Fruit fly (Drosophila melanogaster) whole organism, embryonic: ENCODE measurements around the gene CG2493.

Experiments used
- Antp ChIP-seq: fragments of 200-800 bp; sonication (Bioruptor generic); optimal IDR thresholded peaks from 3 replicates; lab custom pipeline; 2016; ENCODE audit warnings: missing biosample characterization, missing genetic modification characterization
- Blimp-1 ChIP-seq: fragments of 200-800 bp; sonication (Bioruptor generic); optimal IDR thresholded peaks from 3 replicates; lab custom pipeline; 2018; ENCODE audit warnings: missing biosample characterization, missing genetic modification characterization, mild to moderate bottlenecking, moderate library complexity, missing genetic modification reagents
- CG10366 ChIP-seq: fragments of 200-800 bp; sonication (Bioruptor generic); IDR thresholded peaks from 2 replicates; pipeline ENCODE4 v1.3.6; 2022; ENCODE audit warnings: missing biosample characterization, missing genetic modification characterization
- CG11093 ChIP-seq: fragments of 200-800 bp; sonication (Bioruptor generic); IDR thresholded peaks from 3 replicates; pipeline ENCODE4 v1.3.6; 2022; ENCODE audit warnings: missing biosample characterization, missing genetic modification characterization
- CG11723 ChIP-seq: fragments of 200-800 bp; sonication (Bioruptor generic); optimal IDR thresholded peaks from 2 replicates; lab custom pipeline; 2017; ENCODE audit warnings: missing biosample characterization, mild to moderate bottlenecking, missing genetic modification characterization
- CG12104 ChIP-seq: fragments of 200-800 bp; sonication (Bioruptor generic); optimal IDR thresholded peaks from 3 replicates; lab custom pipeline; 2016; ENCODE audit warnings: missing biosample characterization, missing genetic modification characterization
- CG15479 ChIP-seq: fragments of 200-800 bp; sonication (Bioruptor generic); optimal IDR thresholded peaks from 3 replicates; lab custom pipeline; 2019; ENCODE audit warnings: missing biosample characterization, mild to moderate bottlenecking, missing genetic modification characterization, moderate library complexity
- CG15514 ChIP-seq: fragments of 200-800 bp; sonication (Bioruptor generic); optimal IDR thresholded peaks from 3 replicates; lab custom pipeline; 2017; ENCODE audit warnings: missing biosample characterization, missing genetic modification characterization, mild to moderate bottlenecking, moderate library complexity, missing genetic modification reagents
- CG16813 ChIP-seq: fragments of 200-800 bp; sonication (Bioruptor generic); IDR thresholded peaks from 3 replicates; pipeline ENCODE4 v1.3.6; 2022; ENCODE audit warnings: missing biosample characterization, missing genetic modification characterization; ENCODE audit not compliant: partially characterized antibody
- CG1832 ChIP-seq: fragments of 200-800 bp; sonication (Bioruptor generic); optimal IDR thresholded peaks from 2 replicates; lab custom pipeline; 2017; ENCODE audit warnings: missing biosample characterization, mild to moderate bottlenecking, missing genetic modification characterization, inconsistent platforms
- CG2129 ChIP-seq: fragments of 200-800 bp; sonication (Bioruptor generic); IDR thresholded peaks from 2 replicates; pipeline ENCODE4 v1.3.6; 2022; ENCODE audit warnings: missing biosample characterization, missing genetic modification characterization; ENCODE audit not compliant: partially characterized antibody
- CG30403 ChIP-seq: fragments of 200-800 bp; sonication (Bioruptor generic); optimal IDR thresholded peaks from 3 replicates; lab custom pipeline; 2016; ENCODE audit warnings: missing biosample characterization, missing genetic modification characterization
- CG30431 ChIP-seq: fragments of 200-800 bp; sonication (Bioruptor generic); optimal IDR thresholded peaks from 2 replicates; lab custom pipeline; 2017; ENCODE audit warnings: missing biosample characterization, missing genetic modification characterization
- CG3838 ChIP-seq: fragments of 200-800 bp; sonication (Bioruptor generic); optimal IDR thresholded peaks from 3 replicates; lab custom pipeline; 2016; ENCODE audit warnings: missing biosample characterization, missing genetic modification characterization
- CG4328 ChIP-seq: fragments of 200-800 bp; sonication (Bioruptor generic); optimal IDR thresholded peaks from 3 replicates; lab custom pipeline; 2017; ENCODE audit warnings: missing biosample characterization, missing genetic modification reagents, missing genetic modification characterization
- CG5245 ChIP-seq: fragments of 200-800 bp; sonication (Bioruptor generic); optimal IDR thresholded peaks from 3 replicates; lab custom pipeline; 2016; ENCODE audit warnings: missing biosample characterization, missing genetic modification characterization
- CG8388 ChIP-seq: fragments of 200-800 bp; sonication (Bioruptor generic); optimal IDR thresholded peaks from 2 replicates; lab custom pipeline; 2019; ENCODE audit warnings: missing biosample characterization, mild to moderate bottlenecking, missing genetic modification characterization, moderate library complexity
- CG9932 ChIP-seq: fragments of 200-800 bp; sonication (Bioruptor generic); IDR thresholded peaks from 2 replicates; pipeline ENCODE4 v1.3.6; 2022; ENCODE audit warnings: missing biosample characterization, missing genetic modification characterization
- D19B ChIP-seq: fragments of 200-800 bp; sonication (Bioruptor generic); optimal IDR thresholded peaks from 2 replicates; lab custom pipeline; 2017; ENCODE audit warnings: missing biosample characterization, mild to moderate bottlenecking, missing genetic modification characterization
- Dref ChIP-seq: fragments of 200-800 bp; sonication (Bioruptor generic); IDR thresholded peaks from 2 replicates; pipeline ENCODE4 v1.3.6; 2022; ENCODE audit warnings: missing biosample characterization, missing genetic modification characterization
- ERR ChIP-seq: fragments of 200-800 bp; sonication (Bioruptor generic); optimal IDR thresholded peaks from 2 replicates; lab custom pipeline; 2016; ENCODE audit warnings: missing biosample characterization, missing genetic modification characterization
- Kr ChIP-seq: fragments of 200-800 bp; sonication (Bioruptor generic); optimal IDR thresholded peaks from 2 replicates; lab custom pipeline; 2017; ENCODE audit warnings: missing biosample characterization, mild to moderate bottlenecking, missing genetic modification characterization
- Meics ChIP-seq: fragments of 200-800 bp; sonication (Bioruptor generic); optimal IDR thresholded peaks from 2 replicates; lab custom pipeline; 2017; ENCODE audit warnings: missing biosample characterization, mild to moderate bottlenecking, missing genetic modification characterization
- Mrtf ChIP-seq: fragments of 200-800 bp; sonication (Bioruptor generic); IDR thresholded peaks from 3 replicates; pipeline ENCODE4 v1.3.6; 2022; ENCODE audit warnings: missing biosample characterization, missing genetic modification characterization
- Ravus ChIP-seq: fragments of 200-800 bp; sonication (Bioruptor generic); IDR thresholded peaks from 2 replicates; pipeline ENCODE4 v1.3.6; 2022; ENCODE audit warnings: missing biosample characterization, missing genetic modification characterization
- Rx ChIP-seq: fragments of 200-800 bp; sonication (Bioruptor generic); IDR thresholded peaks from 2 replicates; pipeline ENCODE4 v1.3.6; 2022; ENCODE audit warnings: missing biosample characterization, missing genetic modification characterization
- bcd ChIP-seq: fragments of 200-800 bp; sonication (Bioruptor generic); optimal IDR thresholded peaks from 2 replicates; lab custom pipeline; 2017; ENCODE audit warnings: missing biosample characterization, mild to moderate bottlenecking, missing genetic modification characterization
- disco-r ChIP-seq: fragments of 200-800 bp; sonication (Bioruptor generic); optimal IDR thresholded peaks from 2 replicates; lab custom pipeline; 2016; ENCODE audit warnings: missing biosample characterization, missing genetic modification characterization
- dmrt99B ChIP-seq: fragments of 200-800 bp; sonication (Bioruptor generic); optimal IDR thresholded peaks from 2 replicates; lab custom pipeline; 2018; ENCODE audit warnings: missing biosample characterization, mild to moderate bottlenecking, missing genetic modification characterization, moderate library complexity
- emc ChIP-seq: fragments of 200-800 bp; sonication (Bioruptor generic); optimal IDR thresholded peaks from 2 replicates; lab custom pipeline; 2016; ENCODE audit warnings: missing biosample characterization, missing genetic modification characterization
- eyg ChIP-seq: fragments of 200-800 bp; sonication (Bioruptor generic); optimal IDR thresholded peaks from 3 replicates; lab custom pipeline; 2016; ENCODE audit warnings: missing biosample characterization, missing genetic modification characterization
- gem ChIP-seq: fragments of 200-800 bp; sonication (Bioruptor generic); optimal IDR thresholded peaks from 2 replicates; lab custom pipeline; 2019; ENCODE audit warnings: missing biosample characterization, mild to moderate bottlenecking, missing genetic modification characterization, moderate library complexity
- her ChIP-seq: fragments of 200-800 bp; sonication (Bioruptor generic); optimal IDR thresholded peaks from 2 replicates; lab custom pipeline; 2016; ENCODE audit warnings: missing biosample characterization, missing genetic modification characterization
- hkb ChIP-seq, 2 experiments: fragments of 200-800 bp in 1 of 2; fragments of >200 bp in 1 of 2; sonication (Bioruptor generic) in 1 of 2; IDR thresholded peaks in 1 of 2; optimal IDR thresholded peaks in 1 of 2; 2 replicates each; pipeline versions ENCODE4 v1.3.6 to Lab custom; 2017 to 2022; ENCODE audit warnings: missing biosample characterization in 1 of 2, missing genetic modification characterization in 1 of 2
- nerfin-1 ChIP-seq: fragments of 200-800 bp; sonication (Bioruptor generic); optimal IDR thresholded peaks from 3 replicates; lab custom pipeline; 2019; ENCODE audit warnings: missing biosample characterization, mild to moderate bottlenecking, missing genetic modification characterization, moderate library complexity
- onecut ChIP-seq: fragments of 200-800 bp; sonication (Bioruptor generic); IDR thresholded peaks from 2 replicates; pipeline ENCODE4 v1.3.6; 2022; ENCODE audit warnings: missing biosample characterization, missing genetic modification characterization
- salm ChIP-seq: fragments of 200-800 bp; sonication (Bioruptor generic); optimal IDR thresholded peaks from 2 replicates; lab custom pipeline; 2018; ENCODE audit warnings: missing biosample characterization, mild to moderate bottlenecking, missing genetic modification characterization
- sc ChIP-seq, 3 experiments: fragments of >200 bp in 2 of 3; fragments of 200-800 bp in 1 of 3; sonication (Bioruptor generic) in 1 of 3; optimal IDR thresholded peaks; 2 replicates in 2 of 3; 3 replicates in 1 of 3; lab custom pipeline; 2017; ENCODE audit warnings: mild to moderate bottlenecking in 1 of 3, missing biosample characterization in 1 of 3, missing genetic modification characterization in 1 of 3, missing genetic modification reagents in 1 of 3
- seq ChIP-seq: fragments of 200-800 bp; sonication (Bioruptor generic); IDR thresholded peaks from 2 replicates; pipeline ENCODE4 v1.3.6; 2022; ENCODE audit warnings: missing biosample characterization, missing genetic modification characterization
- shn ChIP-seq: fragments of 200-800 bp; sonication (Bioruptor generic); optimal IDR thresholded peaks from 3 replicates; lab custom pipeline; 2016; ENCODE audit warnings: missing biosample characterization, missing genetic modification characterization
- sim ChIP-seq: fragments of 200-800 bp; sonication (Bioruptor generic); IDR thresholded peaks from 2 replicates; pipeline ENCODE4 v1.3.6; 2022; ENCODE audit warnings: missing biosample characterization, missing genetic modification characterization
- sna ChIP-seq: fragments of 200-800 bp; sonication (Bioruptor generic); IDR thresholded peaks from 2 replicates; pipeline ENCODE4 v1.3.6; 2022; ENCODE audit warnings: missing biosample characterization, missing genetic modification characterization; ENCODE audit not compliant: partially characterized antibody
- so ChIP-seq: fragments of 200-800 bp; sonication (Bioruptor generic); IDR thresholded peaks from 3 replicates; pipeline ENCODE4 v1.3.6; 2022; ENCODE audit warnings: missing biosample characterization, missing genetic modification characterization
- tap ChIP-seq: fragments of 200-800 bp; optimal IDR thresholded peaks from 3 replicates; lab custom pipeline; 2019; ENCODE audit warnings: missing biosample characterization, mild to moderate bottlenecking, missing genetic modification characterization, moderate library complexity
- tll ChIP-seq, 2 experiments: fragments of 200-800 bp in 1 of 2; fragments of >200 bp in 1 of 2; sonication (Bioruptor generic) in 1 of 2; optimal IDR thresholded peaks; 2 replicates each; lab custom pipeline; 2017 to 2019; ENCODE audit warnings: missing biosample characterization in 2 of 2, missing genetic modification characterization in 2 of 2, mild to moderate bottlenecking in 1 of 2, moderate library complexity in 1 of 2
- tna ChIP-seq: fragments of 200-800 bp; sonication (Bioruptor generic); IDR thresholded peaks from 2 replicates; pipeline ENCODE4 v1.3.6; 2022; ENCODE audit warnings: missing biosample characterization, missing genetic modification characterization; ENCODE audit not compliant: partially characterized antibody
- zf30C ChIP-seq: fragments of 200-800 bp; sonication (Bioruptor generic); optimal IDR thresholded peaks from 3 replicates; lab custom pipeline; 2018; ENCODE audit warnings: missing biosample characterization, mild to moderate bottlenecking, missing genetic modification characterization
- zfh2 ChIP-seq: fragments of 200-800 bp; sonication (Bioruptor generic); optimal IDR thresholded peaks from 2 replicates; lab custom pipeline; 2016; ENCODE audit warnings: missing biosample characterization, missing genetic modification characterization

The CG2493 gene

DNA sequence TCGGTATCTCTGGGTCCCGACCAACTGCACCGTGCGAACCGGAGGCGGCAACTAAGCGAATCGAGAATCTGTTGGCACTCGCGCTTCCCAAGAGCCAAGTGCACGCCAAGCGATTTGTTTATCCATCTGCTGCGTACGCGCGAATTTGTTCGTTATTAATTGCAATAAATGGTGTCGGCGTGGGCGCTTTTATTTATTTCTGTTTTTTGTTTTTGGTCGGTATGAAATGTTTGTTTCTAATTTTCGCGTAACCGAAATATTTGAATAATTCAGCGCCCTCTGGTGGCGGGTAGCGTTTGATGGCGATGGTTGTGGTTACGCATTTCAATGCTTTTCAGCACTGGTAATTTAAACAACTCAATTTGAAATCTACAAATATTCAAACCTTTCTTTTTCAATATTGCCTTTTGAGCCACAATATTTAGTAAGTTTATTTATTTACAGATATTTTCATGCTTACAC is 48.5 kb downstream of the CG2493 start, which contains the start of gene CG10947 (continued):
- peak; percentile 44 for TF ChIP-seq D19B
- peak; percentile 21 for TF ChIP-seq disco-r
- TF ChIP-seq shn (GFP tag; lab: Kevin White, UChicago) = peak; percentile 72
- TF ChIP-seq Blimp-1 (GFP tag; lab: Kevin White, UChicago) = peak; percentile 14
- no peak for TF ChIP-seq sc (optimal IDR thresholded peaks at IDR 0.05; lab: Kevin White, UChicago)
- TF ChIP-seq sc (GFP tag; optimal IDR thresholded peaks at IDR 0.05; lab: Kevin White, UChicago) = peak; percentile 18
- TF ChIP-seq sim = no peak
- peak; percentile 14 for TF ChIP-seq CG4328
- TF ChIP-seq gem (tag; lab: Kevin White, UChicago) = peak; percentile 48
- TF ChIP-seq Rx (GFP tag; lab: Robert Waterston, UW) = peak; percentile 36
- no peak for TF ChIP-seq tna (GFP tag; lab: Robert Waterston, UW)
- peak; percentile 19; the same call in 1 of the 3 replicates for TF ChIP-seq Mrtf (GFP tag; lab: Robert Waterston, UW)
- TF ChIP-seq hkb (optimal IDR thresholded peaks at IDR 0.05; lab: Kevin White, UChicago) = no peak
- peak; percentile 60; the same call in 1 of the 2 replicates for TF ChIP-seq hkb (GFP tag; IDR thresholded peaks at IDR 0.05; lab: Robert Waterston, UW)
- TF ChIP-seq CG15479 (GFP tag; lab: Kevin White, UChicago) = no peak
- peak; percentile 0 for TF ChIP-seq tap (tag; lab: Kevin White, UChicago)
- peak; percentile 42 for TF ChIP-seq CG30431 (GFP tag; lab: Kevin White, UChicago)
- no peak for TF ChIP-seq CG2129 (GFP tag; lab: Robert Waterston, UW)
- peak; percentile 39 for TF ChIP-seq dmrt99B
- TF ChIP-seq tll (GFP tag; optimal IDR thresholded peaks at IDR 0.05; lab: Kevin White, UChicago) = no peak
- TF ChIP-seq ERR (GFP tag; lab: Kevin White, UChicago) = peak; percentile 54
- peak; percentile 52 for TF ChIP-seq her (GFP tag; lab: Kevin White, UChicago)
- TF ChIP-seq CG30403 = peak; percentile 67
- TF ChIP-seq Kr (GFP tag; lab: Kevin White, UChicago) = no peak
- peak; percentile 66 for TF ChIP-seq seq (GFP tag; lab: Robert Waterston, UW)
- peak; percentile 67 for TF ChIP-seq Meics (GFP tag; lab: Kevin White, UChicago)
- peak; percentile 52 for TF ChIP-seq CG10366 (GFP tag; lab: Robert Waterston, UW)
- no peak for TF ChIP-seq nerfin-1 (tag; lab: Kevin White, UChicago)
- TF ChIP-seq Ravus = no peak
- TF ChIP-seq eyg (GFP tag; lab: Kevin White, UChicago) = peak; percentile 57
- peak; percentile 40 for TF ChIP-seq CG12104
- peak; percentile 73 for TF ChIP-seq onecut (GFP tag; lab: Robert Waterston, UW)
- no peak for TF ChIP-seq CG3838 (GFP tag; lab: Kevin White, UChicago)
- peak; percentile 74 for TF ChIP-seq CG5245 (GFP tag; lab: Kevin White, UChicago)
- no peak for TF ChIP-seq CG1832 (GFP tag; lab: Kevin White, UChicago)
- TF ChIP-seq CG16813 (GFP tag; lab: Robert Waterston, UW) = peak; percentile 61
- TF ChIP-seq CG15514 (GFP tag; lab: Kevin White, UChicago) = peak; percentile 67
- TF ChIP-seq sna (GFP tag; lab: Robert Waterston, UW) = no peak
- TF ChIP-seq CG11093 (GFP tag; lab: Robert Waterston, UW) = no peak
- TF ChIP-seq CG8388 (GFP tag; lab: Kevin White, UChicago) = peak; percentile 45
- peak; percentile 64 for TF ChIP-seq bcd (GFP tag; lab: Kevin White, UChicago)
- no peak for TF ChIP-seq Dref (GFP tag; lab: Robert Waterston, UW)
- no peak for TF ChIP-seq salm (tag; lab: Kevin White, UChicago)
- TF ChIP-seq zf30C = no peak
- peak; percentile 30; the same call in 1 of the 3 replicates for TF ChIP-seq so
- TF ChIP-seq zfh2 (GFP tag; lab: Kevin White, UChicago) = peak; percentile 48
- TF ChIP-seq Antp (GFP tag; lab: Kevin White, UChicago) = peak; percentile 70
- peak; percentile 58 for TF ChIP-seq CG11723 (GFP tag; lab: Kevin White, UChicago)
- peak; percentile 48 for TF ChIP-seq emc (GFP tag; lab: Kevin White, UChicago)
- peak; percentile 75 for TF ChIP-seq CG9932 (GFP tag; lab: Robert Waterston, UW)
